Fruit fly (Drosophila melanogaster): ENCODE measurements around the gene Or85f.

Gene Or85f

DNA sequence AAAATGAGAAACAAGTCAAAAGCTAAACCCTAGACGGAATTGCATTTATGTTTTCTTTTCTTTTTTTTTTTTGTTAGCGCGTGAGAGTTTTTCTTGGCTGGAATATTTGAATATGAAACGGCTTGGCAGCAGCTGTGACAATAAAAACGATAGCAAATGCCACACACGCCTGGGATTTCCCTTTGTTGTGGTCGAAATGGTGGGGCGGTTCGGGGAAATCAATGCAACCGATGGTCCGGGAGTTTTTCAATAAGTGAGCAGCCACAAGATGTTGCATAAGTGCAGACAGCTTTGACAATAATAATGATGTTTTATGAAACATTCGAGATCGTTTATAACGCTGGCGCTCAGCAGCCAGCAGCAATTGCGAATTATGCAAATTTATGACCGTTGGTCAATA lies 21.2 kb upstream of the Or85f start:
- TF ChIP-seq D1 (tag; optimal IDR thresholded peaks at IDR 0.05) = no peak
- no peak for TF ChIP-seq CG17806 (tag; optimal IDR thresholded peaks at IDR 0.05)
- TF ChIP-seq CG13204 (GFP tag; optimal IDR thresholded peaks at IDR 0.05) = no peak
- TF ChIP-seq Ets98B (GFP tag; IDR thresholded peaks at IDR 0.05) = no peak
- no peak for TF ChIP-seq CG4496 (GFP tag; IDR thresholded peaks at IDR 0.05)

- TF ChIP-seq CG15710 (tag; optimal IDR thresholded peaks at IDR 0.05) (peak; percentile 86), CG10348 (GFP tag; IDR thresholded peaks at IDR 0.05) (no peak), CG4496 (GFP tag; IDR thresholded peaks at IDR 0.05) (peak; percentile 54; the same call in 2 of the 3 replicates), CG13204 (GFP tag; optimal IDR thresholded peaks at IDR 0.05) (peak; percentile 56), CG8301 (tag; optimal IDR thresholded peaks at IDR 0.05) (peak; percentile 81), Pif1B (GFP tag; optimal IDR thresholded peaks at IDR 0.05) (peak; percentile 88), fd96Ca (GFP tag; IDR thresholded peaks at IDR 0.05) (peak; percentile 59; the same call in 1 of the 3 replicates), CG9948 (tag; optimal IDR thresholded peaks at IDR 0.05) (peak; percentile 89), Pif1A (GFP tag; optimal IDR thresholded peaks at IDR 0.05) (peak; percentile 88), CG8159 (tag; optimal IDR thresholded peaks at IDR 0.05) (peak; percentile 96), rn (GFP tag; IDR thresholded peaks at IDR 0.05) (peak; percentile 37), CG14655 (GFP tag; optimal IDR thresholded peaks at IDR 0.05) (peak; percentile 77), gl (tag; optimal IDR thresholded peaks at IDR 0.05) (peak; percentile 46), Ets98B (GFP tag; IDR thresholded peaks at IDR 0.05) (no peak), CG12605 (GFP tag; IDR thresholded peaks at IDR 0.05) (no peak), Snoo (tag; optimal IDR thresholded peaks at IDR 0.05) (peak; percentile 86), CG32121 (GFP tag; IDR thresholded peaks at IDR 0.05) (peak; percentile 54; the same call in 1 of the 2 replicates), D1 (tag; optimal IDR thresholded peaks at IDR 0.05) (peak; percentile 78), EcR (GFP tag; optimal IDR thresholded peaks at IDR 0.05) (peak; percentile 74), CG34367 (tag; optimal IDR thresholded peaks at IDR 0.05) (peak; percentile 79), CG17806 (tag; optimal IDR thresholded peaks at IDR 0.05) (peak; percentile 86)
Observed at dm6 chr3R:9378644-9379411, 19.2 kb upstream of the Or85f start.

- no peak; the same call in 1 of the 2 replicates for TF ChIP-seq Ets98B (GFP tag; IDR thresholded peaks at IDR 0.05)
- TF ChIP-seq Pif1B (GFP tag; optimal IDR thresholded peaks at IDR 0.05) = peak; percentile 8
- TF ChIP-seq fd96Ca (GFP tag; IDR thresholded peaks at IDR 0.05) = 0 out of 3 replicates have a peak, but pooled peaks have one; percentile 31
- no peak for TF ChIP-seq CG14655 (GFP tag; optimal IDR thresholded peaks at IDR 0.05)
- peak; percentile 62 for TF ChIP-seq CG13204 (GFP tag; optimal IDR thresholded peaks at IDR 0.05)
- no peak for TF ChIP-seq CG32121 (GFP tag; IDR thresholded peaks at IDR 0.05)
- peak; percentile 34 for TF ChIP-seq CG8159 (tag; optimal IDR thresholded peaks at IDR 0.05)
- no peak for TF ChIP-seq Snoo (tag; optimal IDR thresholded peaks at IDR 0.05)
- peak; percentile 35 for TF ChIP-seq CG15710 (tag; optimal IDR thresholded peaks at IDR 0.05)
- peak; percentile 63; the same call in 2 of the 3 replicates for TF ChIP-seq CG4496 (GFP tag; IDR thresholded peaks at IDR 0.05)
- TF ChIP-seq CG12605 (GFP tag; IDR thresholded peaks at IDR 0.05) = peak; percentile 27; the same call in 1 of the 2 replicates
- no peak for TF ChIP-seq CG9948 (tag; optimal IDR thresholded peaks at IDR 0.05)
- peak; percentile 44 for TF ChIP-seq gl (tag; optimal IDR thresholded peaks at IDR 0.05)
- peak; percentile 43 for TF ChIP-seq EcR (GFP tag; optimal IDR thresholded peaks at IDR 0.05)
- no peak for TF ChIP-seq CG8301 (tag; optimal IDR thresholded peaks at IDR 0.05)
- TF ChIP-seq CG34367 (tag; optimal IDR thresholded peaks at IDR 0.05) = peak; percentile 4
- TF ChIP-seq D1 (tag; optimal IDR thresholded peaks at IDR 0.05) = no peak
Observed at dm6 chr3R:9380970-9381369, 17.0 kb upstream of the Or85f start.

- no peak for TF ChIP-seq CG9948 (tag; optimal IDR thresholded peaks at IDR 0.05)
- peak; percentile 57 for TF ChIP-seq Ets98B (GFP tag; IDR thresholded peaks at IDR 0.05)
- no peak for TF ChIP-seq CG10348 (GFP tag; IDR thresholded peaks at IDR 0.05)
- TF ChIP-seq CG8159 (tag; optimal IDR thresholded peaks at IDR 0.05) = no peak
- no peak for TF ChIP-seq D1 (tag; optimal IDR thresholded peaks at IDR 0.05)
- no peak for TF ChIP-seq rn (GFP tag; IDR thresholded peaks at IDR 0.05)
- TF ChIP-seq Snoo (tag; optimal IDR thresholded peaks at IDR 0.05) = no peak
- no peak for TF ChIP-seq CG13204 (GFP tag; optimal IDR thresholded peaks at IDR 0.05)
- no peak for TF ChIP-seq gl (tag; optimal IDR thresholded peaks at IDR 0.05)
- TF ChIP-seq CG14655 (GFP tag; optimal IDR thresholded peaks at IDR 0.05) = no peak
- TF ChIP-seq CG4496 (GFP tag; IDR thresholded peaks at IDR 0.05) = peak; percentile 65
- TF ChIP-seq EcR (GFP tag; optimal IDR thresholded peaks at IDR 0.05) = no peak
- no peak for TF ChIP-seq Pif1B (GFP tag; optimal IDR thresholded peaks at IDR 0.05)
- no peak for TF ChIP-seq fd96Ca (GFP tag; IDR thresholded peaks at IDR 0.05)
- no peak for TF ChIP-seq CG15710 (tag; optimal IDR thresholded peaks at IDR 0.05)
- peak; percentile 23; the same call in 1 of the 2 replicates for TF ChIP-seq CG32121 (GFP tag; IDR thresholded peaks at IDR 0.05)
- TF ChIP-seq CG34367 (tag; optimal IDR thresholded peaks at IDR 0.05) = no peak
- 0 out of 2 replicates have a peak, but pooled peaks have one; percentile 32 for TF ChIP-seq CG12605 (GFP tag; IDR thresholded peaks at IDR 0.05)
- TF ChIP-seq CG17806 (tag; optimal IDR thresholded peaks at IDR 0.05) = no peak
- TF ChIP-seq CG8301 (tag; optimal IDR thresholded peaks at IDR 0.05) = peak; percentile 14
Observed at dm6 chr3R:9385987-9386386, 12.0 kb upstream of the Or85f start.

- no peak for TF ChIP-seq Ets98B (GFP tag; IDR thresholded peaks at IDR 0.05)
- peak; percentile 71 for TF ChIP-seq EcR (GFP tag; optimal IDR thresholded peaks at IDR 0.05)
Observed at dm6 chr3R:9387634-9388033, 10.4 kb upstream of the Or85f start.

dm6 chr3R:9388321-9388720 lies 9.7 kb upstream of the Or85f start:
- TF ChIP-seq CG8301 (tag; optimal IDR thresholded peaks at IDR 0.05) (no peak), Snoo (tag; optimal IDR thresholded peaks at IDR 0.05) (no peak), Ets98B (GFP tag; IDR thresholded peaks at IDR 0.05) (no peak), fd96Ca (GFP tag; IDR thresholded peaks at IDR 0.05) (no peak)

Measured in whole organism, pupa.